Fruit fly (Drosophila melanogaster): ENCODE measurements around the gene Gbeta13F.

Gene Gbeta13F

dm6 chrX:15867863-15868262, 7.9 kb downstream of the Gbeta13F start, which contains the start of gene Gapdh2:
Gene Gapdh2, plus strand, starts transcription at chrX:15868145.
- TF ChIP-seq ttk (optimal IDR thresholded peaks at IDR 0.05), result no peak
- no peak for TF ChIP-seq h (optimal IDR thresholded peaks at IDR 0.05)
- TF ChIP-seq Myc (optimal IDR thresholded peaks at IDR 0.05), result no peak
- no peak for TF ChIP-seq insv (optimal IDR thresholded peaks at IDR 0.05)
- no peak for TF ChIP-seq Sin3A (optimal IDR thresholded peaks at IDR 0.05)
- TF ChIP-seq psq (optimal IDR thresholded peaks at IDR 0.05), result no peak

dm6 chrX:15868781-15869180, 8.9 kb downstream of the Gbeta13F start:
- no peak for TF ChIP-seq h (optimal IDR thresholded peaks at IDR 0.05)
- TF ChIP-seq ttk (optimal IDR thresholded peaks at IDR 0.05), result peak; percentile 81

- TF ChIP-seq Sin3A (optimal IDR thresholded peaks at IDR 0.05) (no peak), insv (optimal IDR thresholded peaks at IDR 0.05) (no peak), psq (optimal IDR thresholded peaks at IDR 0.05) (no peak), h (optimal IDR thresholded peaks at IDR 0.05) (no peak), ttk (optimal IDR thresholded peaks at IDR 0.05) (no peak), Myc (optimal IDR thresholded peaks at IDR 0.05) (no peak)
Observed at dm6 chrX:15869843-15870242, 9.9 kb downstream of the Gbeta13F start, which contains the start of gene CG16952. Gene CG16952, plus strand, starts transcription at chrX:15870183.

dm6 chrX:15870777-15871757, 11.2 kb downstream of the Gbeta13F start:
- no peak for TF ChIP-seq ttk (optimal IDR thresholded peaks at IDR 0.05)
- no peak for TF ChIP-seq Sin3A (optimal IDR thresholded peaks at IDR 0.05)
- TF ChIP-seq psq (optimal IDR thresholded peaks at IDR 0.05), result no peak
- TF ChIP-seq Myc (optimal IDR thresholded peaks at IDR 0.05), result no peak
- TF ChIP-seq h (optimal IDR thresholded peaks at IDR 0.05), result no peak
- no peak for TF ChIP-seq insv (optimal IDR thresholded peaks at IDR 0.05)

dm6 chrX:15874437-15874836, 14.5 kb downstream of the Gbeta13F start:
- TF ChIP-seq insv (optimal IDR thresholded peaks at IDR 0.05) (no peak), Sin3A (optimal IDR thresholded peaks at IDR 0.05) (no peak), Myc (optimal IDR thresholded peaks at IDR 0.05) (no peak), psq (optimal IDR thresholded peaks at IDR 0.05) (no peak), h (optimal IDR thresholded peaks at IDR 0.05) (no peak), ttk (optimal IDR thresholded peaks at IDR 0.05) (no peak)

dm6 chrX:15875569-15875968, 15.7 kb downstream of the Gbeta13F start:
- TF ChIP-seq insv (optimal IDR thresholded peaks at IDR 0.05) (no peak), Sin3A (optimal IDR thresholded peaks at IDR 0.05) (no peak), h (optimal IDR thresholded peaks at IDR 0.05) (no peak)

dm6 chrX:15886411-15887246, 26.7 kb downstream of the Gbeta13F start:
- TF ChIP-seq ttk (optimal IDR thresholded peaks at IDR 0.05), result no peak
- peak; percentile 85 for TF ChIP-seq psq (optimal IDR thresholded peaks at IDR 0.05)
- TF ChIP-seq h (optimal IDR thresholded peaks at IDR 0.05), result no peak

- no peak for TF ChIP-seq ttk (optimal IDR thresholded peaks at IDR 0.05)
Observed at dm6 chrX:15887247-15887616, 27.3 kb downstream of the Gbeta13F start, which contains the start of gene tay. Gene tay, minus strand, starts transcription at chrX:15887311.

dm6 chrX:15888763-15889162, 28.8 kb downstream of the Gbeta13F start:
- no peak for TF ChIP-seq Myc (optimal IDR thresholded peaks at IDR 0.05)
- TF ChIP-seq psq (optimal IDR thresholded peaks at IDR 0.05), result no peak

dm6 chrX:15889780-15890608, 30.1 kb downstream of the Gbeta13F start, which contains the start of the genes MSBP and CG15916:
Gene MSBP, minus strand, starts transcription at chrX:15890109.
Gene CG15916, plus strand, starts transcription at chrX:15890589.
- no peak for TF ChIP-seq Myc (optimal IDR thresholded peaks at IDR 0.05)
- no peak for TF ChIP-seq insv (optimal IDR thresholded peaks at IDR 0.05)
- TF ChIP-seq Sin3A (optimal IDR thresholded peaks at IDR 0.05), result no peak
- TF ChIP-seq ttk (optimal IDR thresholded peaks at IDR 0.05), result no peak
- TF ChIP-seq h (optimal IDR thresholded peaks at IDR 0.05), result no peak
- no peak for TF ChIP-seq psq (optimal IDR thresholded peaks at IDR 0.05)

- TF ChIP-seq Sin3A (optimal IDR thresholded peaks at IDR 0.05) (no peak), insv (optimal IDR thresholded peaks at IDR 0.05) (no peak), Myc (optimal IDR thresholded peaks at IDR 0.05) (no peak), ttk (optimal IDR thresholded peaks at IDR 0.05) (no peak), h (optimal IDR thresholded peaks at IDR 0.05) (no peak)
Observed at dm6 chrX:15891606-15892345, 31.9 kb downstream of the Gbeta13F start, which contains the start of gene shi. Gene shi, plus strand, starts transcription at chrX:15892116.

Data from Kc167 (cell line).